Worm (Caenorhabditis elegans) whole organism, late embryonic: ENCODE data around the gene C08B6.10.

ENCODE experiments used
- ahr-1 ChIP-seq: sonication (generic microtip); optimal IDR thresholded peaks from 2 replicates; lab custom pipeline; 2016; ENCODE audit warnings: missing genetic modification characterization, missing compliant biosample characterization
- nfya-1 ChIP-seq: sonication (generic microtip); optimal IDR thresholded peaks from 2 replicates; lab custom pipeline; 2017; ENCODE audit warnings: missing genetic modification characterization, mild to moderate bottlenecking, missing compliant biosample characterization, antibody characterized with exemption, moderate library complexity
- tbx-2 ChIP-seq: sonication (generic microtip); optimal IDR thresholded peaks from 2 replicates; lab custom pipeline; 2016; ENCODE audit warnings: missing genetic modification characterization, missing compliant biosample characterization
- unc-55 ChIP-seq: sonication (generic microtip); optimal IDR thresholded peaks from 2 replicates; lab custom pipeline; 2017; ENCODE audit warnings: missing biosample characterization, missing genetic modification reagents, missing genetic modification characterization

DNA sequence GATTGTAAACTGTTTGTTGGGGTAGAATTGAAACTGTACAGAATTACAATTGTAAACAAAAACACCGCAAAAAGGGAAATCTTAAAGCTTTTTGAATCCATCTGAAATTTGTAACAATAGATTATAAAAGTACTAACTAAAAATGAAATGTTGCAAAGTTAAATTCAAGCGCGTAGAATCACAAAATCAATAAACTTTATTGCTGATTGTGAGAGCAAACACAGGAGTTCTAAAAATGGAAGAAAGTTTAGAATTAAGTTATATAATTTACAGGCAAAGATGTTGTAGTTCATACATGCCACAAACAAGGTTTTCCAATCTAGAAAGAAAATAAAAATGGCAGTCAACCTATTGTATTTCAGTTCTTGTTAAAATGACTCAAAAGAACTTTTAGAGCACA is 13.1 kb upstream of the C08B6.10 start, which contains the start of gene C08B6.3:
- TF ChIP-seq tbx-2 (no peak), nfya-1 (tag; lab: Kevin White, UChicago) (no peak), unc-55 (GFP tag; lab: Kevin White, UChicago) (no peak), ahr-1 (no peak)
